Fruit fly (Drosophila melanogaster) whole organism, prepupa: ENCODE results near the gene Ugt36A1.

ENCODE experiments used
- CG10669 ChIP-seq: fragments of 200-800 bp; sonication (Bioruptor generic); optimal IDR thresholded peaks from 3 replicates; lab custom pipeline; 2018; ENCODE audit warnings: missing biosample characterization, mild to moderate bottlenecking, missing genetic modification characterization, moderate library complexity
- CG11762 ChIP-seq: fragments of 200-800 bp; sonication (Bioruptor generic); optimal IDR thresholded peaks from 3 replicates; lab custom pipeline; 2016; ENCODE audit warnings: missing biosample characterization, missing genetic modification characterization; ENCODE audit not compliant: insufficient read depth
- CG3032 ChIP-seq: fragments of 200-800 bp; optimal IDR thresholded peaks from 2 replicates; lab custom pipeline; 2019; ENCODE audit warnings: missing biosample characterization, mild to moderate bottlenecking, missing genetic modification characterization, moderate library complexity
- CG4318 ChIP-seq: fragments of 200-800 bp; sonication (Bioruptor generic); optimal IDR thresholded peaks from 3 replicates; lab custom pipeline; 2017; ENCODE audit warnings: missing biosample characterization, mild to moderate bottlenecking, missing genetic modification characterization
- CG6854 ChIP-seq: fragments of 200-800 bp; sonication (Bioruptor generic); optimal IDR thresholded peaks from 2 replicates; lab custom pipeline; 2017; ENCODE audit warnings: missing biosample characterization, mild to moderate bottlenecking, missing genetic modification characterization
- vri ChIP-seq: fragments of 200-800 bp; sonication (Bioruptor generic); optimal IDR thresholded peaks from 3 replicates; lab custom pipeline; 2016; ENCODE audit warnings: missing biosample characterization, mild to moderate bottlenecking, missing genetic modification characterization

DNA sequence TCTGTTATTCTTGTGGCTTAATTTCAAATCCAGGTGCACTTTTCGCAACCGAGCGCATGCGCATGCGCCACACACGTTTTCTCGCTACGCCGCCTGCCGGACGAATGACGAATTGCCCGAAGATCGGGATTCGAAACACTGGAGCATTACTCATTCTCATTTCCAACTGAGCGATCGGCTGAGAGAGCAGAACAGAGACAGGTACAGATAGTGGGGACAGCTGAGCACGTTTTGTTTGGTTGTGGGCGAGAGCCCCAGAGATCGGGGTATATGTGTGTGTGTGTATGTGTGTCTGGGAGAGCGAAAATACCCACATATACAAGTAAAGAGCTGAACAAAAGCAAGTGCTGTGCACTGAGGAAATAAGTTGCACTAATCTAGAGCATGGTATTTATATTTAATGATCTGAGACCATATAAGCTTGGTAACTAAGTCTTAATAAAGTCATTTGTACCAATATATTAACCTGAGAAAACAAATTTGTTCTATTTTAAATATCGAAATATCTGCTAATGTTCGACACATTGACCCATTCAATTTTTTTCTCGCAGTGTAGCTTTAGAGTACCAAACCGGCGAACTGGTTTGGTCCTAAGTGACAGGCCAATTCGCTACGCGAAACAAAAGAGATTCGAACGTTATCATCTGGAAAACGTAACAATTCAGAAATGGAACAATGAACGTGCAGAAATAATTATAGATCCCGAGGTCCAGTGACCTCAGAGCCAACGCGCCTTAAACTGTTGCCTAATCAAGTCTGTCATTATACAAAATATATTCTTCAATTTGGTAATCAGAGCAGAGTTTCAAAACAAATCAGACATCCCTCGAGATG is 13.4 kb downstream of the Ugt36A1 start:
- peak; percentile 99 for TF ChIP-seq CG11762 (GFP tag; lab: Kevin White, UChicago)
- TF ChIP-seq CG6854 (GFP tag; lab: Kevin White, UChicago), result peak; percentile 97
- TF ChIP-seq CG4318 (GFP tag; lab: Kevin White, UChicago), result peak; percentile 87
- peak; percentile 99 for TF ChIP-seq CG3032 (tag; lab: Kevin White, UChicago)
- TF ChIP-seq CG10669 (GFP tag; lab: Kevin White, UChicago), result peak; percentile 99
- TF ChIP-seq vri (GFP tag; lab: Kevin White, UChicago), result peak; percentile 96
